Fruit fly (Drosophila melanogaster) whole organism, wandering third instar larva: ENCODE measurements around the gene Btk.

Experiments used
- Abd-B ChIP-seq: fragments of >200 bp; optimal IDR thresholded peaks from 2 replicates; lab custom pipeline; 2017; ENCODE audit warnings: missing biosample characterization, missing genetic modification characterization
- CG32264 ChIP-seq: fragments of 200-800 bp; sonication (Bioruptor generic); optimal IDR thresholded peaks from 2 replicates; lab custom pipeline; 2016; ENCODE audit warnings: missing biosample characterization, missing genetic modification characterization
- CG9705 ChIP-seq: fragments of 200-800 bp; sonication (Bioruptor generic); optimal IDR thresholded peaks from 2 replicates; lab custom pipeline; 2018; ENCODE audit warnings: missing biosample characterization, mild to moderate bottlenecking, missing genetic modification characterization
- CrebA ChIP-seq: fragments of 200-800 bp; sonication (Bioruptor generic); optimal IDR thresholded peaks from 2 replicates; lab custom pipeline; 2016; ENCODE audit warnings: missing biosample characterization, mild to moderate bottlenecking, missing genetic modification characterization, borderline replicate concordance
- Dfd ChIP-seq: fragments of >200 bp; optimal IDR thresholded peaks from 2 replicates; lab custom pipeline; 2017; ENCODE audit warnings: missing biosample characterization, missing genetic modification characterization
- Dif ChIP-seq: fragments of 200-275, 200-300 bp; sonication (Bioruptor generic); optimal IDR thresholded peaks from 2 replicates; lab custom pipeline; 2018; ENCODE audit warnings: missing biosample characterization, missing genetic modification characterization; ENCODE audit not compliant: partially characterized antibody
- GATAd ChIP-seq: sonication (Bioruptor generic); optimal IDR thresholded peaks from 2 replicates; lab custom pipeline; 2016; ENCODE audit warnings: missing biosample characterization, missing genetic modification characterization
- HLH106 ChIP-seq: fragments of 200-800 bp; optimal IDR thresholded peaks from 3 replicates; lab custom pipeline; 2019; ENCODE audit warnings: missing biosample characterization, mild to moderate bottlenecking, missing genetic modification characterization, moderate library complexity
- Hnf4 ChIP-seq: fragments of 200-800 bp; sonication (Bioruptor generic); optimal IDR thresholded peaks from 2 replicates; lab custom pipeline; 2016; ENCODE audit warnings: missing biosample characterization, mild to moderate bottlenecking, missing genetic modification characterization
- Hr78 ChIP-seq: fragments of >200 bp; optimal IDR thresholded peaks from 2 replicates; lab custom pipeline; 2017; ENCODE audit warnings: missing biosample characterization, missing genetic modification characterization
- Hr83 ChIP-seq: fragments of 200-300 bp; sonication (Bioruptor generic); optimal IDR thresholded peaks from 2 replicates; lab custom pipeline; 2016; ENCODE audit warnings: missing biosample characterization, mild to moderate bottlenecking, missing genetic modification characterization, moderate library complexity; ENCODE audit not compliant: poor library complexity, severe bottlenecking
- Jra ChIP-seq: sonication (Bioruptor generic); optimal IDR thresholded peaks from 2 replicates; lab custom pipeline; 2016; ENCODE audit warnings: missing biosample characterization, missing genetic modification characterization
- Mio ChIP-seq: sonication (Bioruptor generic); optimal IDR thresholded peaks from 2 replicates; lab custom pipeline; 2016; ENCODE audit warnings: missing biosample characterization, missing genetic modification characterization
- Myc ChIP-seq: fragments of >200 bp; optimal IDR thresholded peaks from 2 replicates; lab custom pipeline; 2017
- N ChIP-seq: fragments of >200 bp; optimal IDR thresholded peaks from 2 replicates; lab custom pipeline; 2018; ENCODE audit warnings: missing biosample characterization, missing external identifiers, missing genetic modification characterization
- OdsH ChIP-seq: fragments of 200-800 bp; sonication (Bioruptor generic); optimal IDR thresholded peaks from 2 replicates; lab custom pipeline; 2016; ENCODE audit warnings: missing biosample characterization, mild to moderate bottlenecking, missing genetic modification characterization
- Rel ChIP-seq, 2 experiments: fragments of 200-800 bp; sonication (Bioruptor generic) in 1 of 2; optimal IDR thresholded peaks; 2 replicates in 1 of 2; 3 replicates in 1 of 2; lab custom pipeline; 2016 to 2019; ENCODE audit warnings: mild to moderate bottlenecking in 2 of 2, missing biosample characterization in 2 of 2, missing genetic modification characterization in 2 of 2, moderate library complexity in 1 of 2
- Sp1 ChIP-seq: fragments of 200-800 bp; sonication (Bioruptor generic); optimal IDR thresholded peaks from 3 replicates; lab custom pipeline; 2019; ENCODE audit warnings: missing biosample characterization, mild to moderate bottlenecking, missing genetic modification characterization, moderate library complexity
- Vsx2 ChIP-seq: fragments of 200-300, 225-300 bp; sonication (Bioruptor generic); optimal IDR thresholded peaks from 2 replicates; lab custom pipeline; 2018; ENCODE audit warnings: missing biosample characterization, missing genetic modification characterization; ENCODE audit not compliant: partially characterized antibody
- br ChIP-seq: fragments of 200-800 bp; sonication (Bioruptor generic); optimal IDR thresholded peaks from 2 replicates; lab custom pipeline; 2016; ENCODE audit warnings: missing biosample characterization, missing genetic modification characterization
- brk ChIP-seq: fragments of 200-800 bp; sonication (Bioruptor generic); optimal IDR thresholded peaks from 2 replicates; lab custom pipeline; 2016; ENCODE audit warnings: missing biosample characterization, mild to moderate bottlenecking, missing genetic modification characterization
- dl ChIP-seq, 2 experiments: fragments of 175-275, 200-275 bp in 1 of 2; fragments of 200-275 bp in 1 of 2; sonication (Bioruptor generic); optimal IDR thresholded peaks; lab custom pipeline; 2018; ENCODE audit warnings: mild to moderate bottlenecking in 2 of 2, missing biosample characterization in 2 of 2, missing genetic modification characterization in 2 of 2, moderate library complexity in 2 of 2; ENCODE audit not compliant: partially characterized antibody in 2 of 2, insufficient read depth in 1 of 2
- dmrt93B ChIP-seq: fragments of 200-800 bp; sonication (Bioruptor generic); optimal IDR thresholded peaks from 2 replicates; lab custom pipeline; 2018; ENCODE audit warnings: missing biosample characterization, mild to moderate bottlenecking, missing genetic modification characterization
- dsf ChIP-seq: sonication (Bioruptor generic); optimal IDR thresholded peaks from 2 replicates; lab custom pipeline; 2016; ENCODE audit warnings: missing biosample characterization, missing genetic modification characterization, borderline replicate concordance
- ey ChIP-seq: fragments of 200-800 bp; sonication (Bioruptor generic); optimal IDR thresholded peaks from 2 replicates; lab custom pipeline; 2016; ENCODE audit warnings: missing biosample characterization, missing genetic modification characterization
- foxo ChIP-seq, 2 experiments: fragments of 200-800 bp; sonication (Bioruptor generic); optimal IDR thresholded peaks; 2 replicates in 1 of 2; 3 replicates in 1 of 2; lab custom pipeline; 2016 to 2017; ENCODE audit warnings: missing biosample characterization in 2 of 2, missing genetic modification characterization in 2 of 2
- fru ChIP-seq: fragments of 200-800 bp; sonication (Bioruptor generic); optimal IDR thresholded peaks from 3 replicates; lab custom pipeline; 2016; ENCODE audit warnings: missing biosample characterization, mild to moderate bottlenecking, missing genetic modification characterization
- h ChIP-seq: fragments of 200-800 bp; sonication (Bioruptor generic); optimal IDR thresholded peaks from 3 replicates; lab custom pipeline; 2016; ENCODE audit warnings: missing biosample characterization, mild to moderate bottlenecking, missing genetic modification characterization
- jim ChIP-seq: fragments of 175-275, 200-325 bp; sonication (Bioruptor generic); optimal IDR thresholded peaks from 2 replicates; lab custom pipeline; 2016; ENCODE audit warnings: missing biosample characterization, mild to moderate bottlenecking, missing genetic modification characterization
- lola ChIP-seq: fragments of >200 bp; optimal IDR thresholded peaks from 2 replicates; lab custom pipeline; 2017; ENCODE audit warnings: missing biosample characterization, missing genetic modification characterization
- pan ChIP-seq: fragments of >200 bp; optimal IDR thresholded peaks from 2 replicates; lab custom pipeline; 2017
- psq ChIP-seq: fragments of 200-800 bp; sonication (Bioruptor generic); optimal IDR thresholded peaks from 3 replicates; lab custom pipeline; 2017; ENCODE audit warnings: missing biosample characterization, mild to moderate bottlenecking, missing genetic modification characterization, moderate library complexity
- rgr ChIP-seq: fragments of 200-800 bp; sonication (Bioruptor generic); optimal IDR thresholded peaks from 3 replicates; lab custom pipeline; 2016; ENCODE audit warnings: missing biosample characterization, mild to moderate bottlenecking, missing genetic modification characterization
- sage ChIP-seq: fragments of 200-800 bp; sonication (Bioruptor generic); optimal IDR thresholded peaks from 2 replicates; lab custom pipeline; 2016; ENCODE audit warnings: missing biosample characterization, mild to moderate bottlenecking, missing genetic modification characterization
- sv ChIP-seq: fragments of 200-800 bp; sonication (Bioruptor generic); optimal IDR thresholded peaks from 3 replicates; lab custom pipeline; 2016; ENCODE audit warnings: missing biosample characterization, missing genetic modification characterization
- tai ChIP-seq: sonication (Bioruptor generic); optimal IDR thresholded peaks from 2 replicates; lab custom pipeline; 2016; ENCODE audit warnings: missing biosample characterization, missing genetic modification characterization
- usp ChIP-seq: fragments of >200 bp; optimal IDR thresholded peaks from 2 replicates; lab custom pipeline; 2017; ENCODE audit warnings: missing biosample characterization, missing genetic modification characterization
- woc ChIP-seq: sonication (Bioruptor generic); optimal IDR thresholded peaks from 2 replicates; lab custom pipeline; 2016; ENCODE audit warnings: missing biosample characterization, mild to moderate bottlenecking, missing genetic modification characterization

Btk gene

DNA sequence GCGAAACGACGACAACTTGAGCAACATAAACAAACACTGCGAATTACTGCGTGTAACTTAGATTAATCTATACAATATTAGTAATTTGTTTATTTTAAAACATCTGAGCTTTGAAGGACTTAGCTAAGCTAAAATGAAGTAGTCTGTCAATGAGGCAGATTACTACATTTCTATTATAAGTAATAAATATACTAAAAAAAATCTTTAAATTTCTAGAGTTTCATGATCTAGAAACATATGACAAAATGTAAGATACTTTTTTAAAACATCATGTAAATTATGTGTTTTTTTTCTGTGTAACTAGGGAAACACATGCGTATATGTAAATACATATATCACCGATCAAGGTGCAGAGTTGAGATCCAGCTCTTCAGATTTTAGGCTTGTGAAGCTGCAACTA, 34.7 kb downstream of the Btk start:
- TF ChIP-seq HLH106 (no peak), CG9705 (no peak), Rel (GFP tag; optimal IDR thresholded peaks at IDR 0.05; lab: Kevin White, UChicago) (no peak), Rel (tag; optimal IDR thresholded peaks at IDR 0.05; lab: Kevin White, UChicago) (no peak), N (GFP tag; lab: Kevin White, UChicago) (no peak), Sp1 (GFP tag; lab: Kevin White, UChicago) (peak; percentile 42), Vsx2 (GFP tag; lab: Kevin White, UChicago) (no peak), Jra (no peak), jim (GFP tag; lab: Kevin White, UChicago) (no peak), br (no peak), psq (GFP tag; lab: Kevin White, UChicago) (peak; percentile 7), fru (GFP tag; lab: Kevin White, UChicago) (no peak), CrebA (GFP tag; lab: Kevin White, UChicago) (no peak), sage (GFP tag; lab: Kevin White, UChicago) (no peak), woc (GFP tag; lab: Kevin White, UChicago) (no peak), rgr (GFP tag; lab: Kevin White, UChicago) (no peak), Hr78 (GFP tag; lab: Kevin White, UChicago) (no peak), Abd-B (GFP tag; lab: Kevin White, UChicago) (no peak), GATAd (GFP tag; lab: Kevin White, UChicago) (no peak), tai (GFP tag; lab: Kevin White, UChicago) (no peak), Myc (lab: Kevin White, UChicago) (no peak), CG32264 (GFP tag; lab: Kevin White, UChicago) (no peak), lola (GFP tag; lab: Kevin White, UChicago) (no peak), Mio (GFP tag; lab: Kevin White, UChicago) (no peak), Hnf4 (GFP tag; lab: Kevin White, UChicago) (no peak), h (peak; percentile 33), dl (GFP tag; optimal IDR thresholded peaks at IDR 0.05; lab: Kevin White, UChicago; ENCODE audit: insufficient read depth in 1 of 2, partially characterized antibody in 2 of 2) (no peak), Dif (no peak), brk (GFP tag; lab: Kevin White, UChicago) (no peak), Hr83 (GFP tag; lab: Kevin White, UChicago) (no peak), pan (lab: Kevin White, UChicago) (no peak), usp (no peak), foxo (GFP tag; optimal IDR thresholded peaks at IDR 0.05; lab: Kevin White, UChicago) (peak in 1 of 2 experiments; percentile 41), OdsH (GFP tag; lab: Kevin White, UChicago) (no peak), dsf (GFP tag; lab: Kevin White, UChicago) (no peak), sv (GFP tag; lab: Kevin White, UChicago) (peak; percentile 8), dmrt93B (GFP tag; lab: Kevin White, UChicago) (no peak), ey (no peak), Dfd (GFP tag; lab: Kevin White, UChicago) (no peak)
- TF ChIP-seq, all 38 proteins: peak for 5

DNA sequence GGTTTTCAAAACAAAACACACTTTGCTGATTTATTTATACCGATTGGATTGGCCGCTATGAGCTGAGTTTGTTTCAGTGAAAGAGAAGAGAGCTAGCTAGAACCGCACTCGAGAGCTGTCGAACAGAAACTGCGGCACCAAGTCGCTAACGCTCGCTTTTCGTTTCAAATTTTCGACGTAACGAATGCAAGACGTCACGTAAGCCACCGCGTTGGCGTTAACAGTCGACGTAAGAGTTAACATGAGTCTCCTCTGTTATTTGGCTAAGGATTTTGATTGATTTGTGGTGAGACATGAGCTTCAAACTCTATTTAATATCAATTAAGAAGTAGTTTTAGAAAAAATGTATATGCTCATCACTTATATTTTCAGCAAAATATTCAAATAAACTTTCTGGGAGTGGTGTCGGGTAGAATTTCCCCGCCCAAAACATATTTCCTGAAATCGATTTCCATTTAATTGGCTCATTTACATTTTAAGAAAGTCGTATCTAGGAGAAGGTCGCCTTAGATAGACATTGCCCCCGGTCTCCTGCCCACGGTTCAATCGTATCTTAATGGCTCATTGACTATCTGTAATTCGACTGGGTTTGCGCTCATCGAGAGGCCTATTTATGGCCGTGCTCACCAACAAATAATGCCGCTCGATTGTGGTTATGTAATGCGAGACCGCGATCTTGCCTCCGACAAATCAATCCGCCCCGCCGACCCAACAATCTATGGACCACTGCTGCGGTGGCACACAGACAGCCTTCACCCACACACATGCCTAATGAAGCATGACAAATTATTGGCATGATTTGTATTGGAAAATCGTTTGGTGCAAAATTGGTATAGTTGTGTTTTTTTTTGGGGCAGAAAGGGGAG, 43.2 kb downstream of the Btk start, which contains the start of gene CG8086:
CG8086 (minus strand) TSS at position 102 of the 866 bp plus-strand sequence.
- TF ChIP-seq Hr78 (GFP tag; lab: Kevin White, UChicago), result no peak
- TF ChIP-seq CG9705, result no peak
- TF ChIP-seq psq (GFP tag; lab: Kevin White, UChicago), result no peak
- TF ChIP-seq N (GFP tag; lab: Kevin White, UChicago), result no peak
- TF ChIP-seq jim (GFP tag; lab: Kevin White, UChicago), result no peak
- no peak for TF ChIP-seq Hnf4 (GFP tag; lab: Kevin White, UChicago)
- TF ChIP-seq Jra, result no peak
- TF ChIP-seq CrebA (GFP tag; lab: Kevin White, UChicago), result no peak
- TF ChIP-seq Mio (GFP tag; lab: Kevin White, UChicago), result no peak
- no peak for TF ChIP-seq h
- no peak for TF ChIP-seq usp
- TF ChIP-seq sv (GFP tag; lab: Kevin White, UChicago), result no peak
- no peak for TF ChIP-seq rgr (GFP tag; lab: Kevin White, UChicago)
- TF ChIP-seq sage (GFP tag; lab: Kevin White, UChicago), result no peak
- TF ChIP-seq Rel (GFP tag; optimal IDR thresholded peaks at IDR 0.05; lab: Kevin White, UChicago), result no peak
- TF ChIP-seq Rel (tag; optimal IDR thresholded peaks at IDR 0.05; lab: Kevin White, UChicago), result no peak
